Worm (Caenorhabditis elegans) whole organism, L1 larva: ENCODE measurements around the gene npp-1.

Source experiments
- F16B12.6 ChIP-seq: fragments of 150-350 bp; optimal IDR thresholded peaks from 2 replicates; lab custom pipeline; 2014; ENCODE audit warnings: missing biosample characterization, missing genetic modification characterization
- Y116A8C.19 ChIP-seq: sonication (generic microtip); optimal IDR thresholded peaks from 2 replicates; lab custom pipeline; 2016; ENCODE audit warnings: missing compliant biosample characterization, missing genetic modification characterization, borderline replicate concordance
- ama-1 ChIP-seq: fragments of 150-350 bp; optimal IDR thresholded peaks from 2 replicates; lab custom pipeline; 2014
- blmp-1 ChIP-seq: fragments of 150-350 bp; optimal IDR thresholded peaks from 2 replicates; lab custom pipeline; 2014; ENCODE audit warnings: missing biosample characterization, missing genetic modification characterization
- ceh-88 ChIP-seq: fragments of 200-800 bp; sonication (Bioruptor generic); IDR thresholded peaks from 2 replicates; pipeline ENCODE4 v1.3.6; 2022; ENCODE audit warnings: missing genetic modification characterization, missing compliant biosample characterization
- ceh-90 ChIP-seq: sonication (generic microtip); optimal IDR thresholded peaks from 2 replicates; lab custom pipeline; 2016; ENCODE audit warnings: missing genetic modification characterization, missing compliant biosample characterization
- dpl-1 ChIP-seq, 3 experiments: fragments of 150-350 bp in 2 of 3; sonication (generic microtip) in 1 of 3; optimal IDR thresholded peaks; 2 replicates each; lab custom pipeline; 2014 to 2017; ENCODE audit warnings: missing biosample characterization in 3 of 3, missing genetic modification characterization in 3 of 3, missing genetic modification reagents in 3 of 3
- efl-1 ChIP-seq, 4 experiments: fragments of 150-350 bp; optimal IDR thresholded peaks in 3 of 4; peaks in 1 of 4; 1 replicate in 1 of 4; 2 replicates in 3 of 4; lab custom pipeline; 2014; ENCODE audit warnings: missing biosample characterization in 2 of 4, missing genetic modification characterization in 2 of 4, missing genetic modification reagents in 2 of 4
- elt-2 ChIP-seq: sonication (generic microtip); optimal IDR thresholded peaks from 2 replicates; lab custom pipeline; 2016; ENCODE audit warnings: missing genetic modification characterization, mild to moderate bottlenecking, inconsistent platforms, missing compliant biosample characterization, missing genetic modification reagents
- ets-5 ChIP-seq: fragments of 200-800 bp; sonication (Bioruptor generic); IDR thresholded peaks from 2 replicates; pipeline ENCODE4 v1.3.6; 2022; ENCODE audit warnings: missing genetic modification characterization, missing compliant biosample characterization
- fkh-8 ChIP-seq: sonication (generic microtip); optimal IDR thresholded peaks from 2 replicates; lab custom pipeline; 2016; ENCODE audit warnings: mild to moderate bottlenecking, missing genetic modification characterization, missing compliant biosample characterization
- fos-1 ChIP-seq: fragments of 150-350 bp; optimal IDR thresholded peaks from 2 replicates; lab custom pipeline; 2014; ENCODE audit warnings: missing biosample characterization, missing genetic modification characterization
- hlh-17 ChIP-seq: fragments of 200-800 bp; sonication (Bioruptor generic); optimal IDR thresholded peaks from 2 replicates; lab custom pipeline; 2018; ENCODE audit warnings: missing genetic modification characterization, mild to moderate bottlenecking, missing compliant biosample characterization, moderate library complexity, borderline replicate concordance
- hpl-2 ChIP-seq: fragments of 150-350 bp; optimal IDR thresholded peaks from 2 replicates; lab custom pipeline; 2014; ENCODE audit warnings: missing biosample characterization, missing genetic modification reagents, missing genetic modification characterization
- jun-1 ChIP-seq: fragments of 150-350 bp; optimal IDR thresholded peaks from 2 replicates; lab custom pipeline; 2014; ENCODE audit warnings: missing biosample characterization, missing genetic modification reagents, missing genetic modification characterization
- lin-39 ChIP-seq: fragments of 150-350 bp; optimal IDR thresholded peaks from 2 replicates; lab custom pipeline; 2014; ENCODE audit warnings: missing biosample characterization, missing genetic modification reagents, missing genetic modification characterization
- lsy-2 ChIP-seq, 2 experiments: fragments of 150-350 bp; optimal IDR thresholded peaks; 2 replicates each; lab custom pipeline; 2014; ENCODE audit warnings: missing biosample characterization in 2 of 2, missing genetic modification characterization in 2 of 2
- mab-9 ChIP-seq: fragments of 200-800 bp; sonication (Bioruptor generic); IDR thresholded peaks from 2 replicates; pipeline ENCODE4 v1.3.6; 2022; ENCODE audit warnings: missing genetic modification reagents, missing genetic modification characterization, missing compliant biosample characterization
- mef-2 ChIP-seq: fragments of 150-350 bp; optimal IDR thresholded peaks from 2 replicates; lab custom pipeline; 2014; ENCODE audit warnings: missing biosample characterization, missing genetic modification characterization
- nhr-12 ChIP-seq: sonication (generic microtip); optimal IDR thresholded peaks from 2 replicates; lab custom pipeline; 2017; ENCODE audit warnings: missing biosample characterization, missing genetic modification characterization
- nhr-20 ChIP-seq: sonication (generic microtip); optimal IDR thresholded peaks from 2 replicates; lab custom pipeline; 2016; ENCODE audit warnings: mild to moderate bottlenecking, missing genetic modification characterization, missing compliant biosample characterization
- nhr-28 ChIP-seq: fragments of 150-350 bp; optimal IDR thresholded peaks from 2 replicates; lab custom pipeline; 2014; ENCODE audit warnings: missing biosample characterization, missing genetic modification characterization
- nhr-71 ChIP-seq: sonication (generic microtip); optimal IDR thresholded peaks from 2 replicates; lab custom pipeline; 2016; ENCODE audit warnings: mild to moderate bottlenecking, missing genetic modification characterization, moderate library complexity, missing compliant biosample characterization
- nhr-77 ChIP-seq: fragments of 150-350 bp; optimal IDR thresholded peaks from 2 replicates; lab custom pipeline; 2014; ENCODE audit warnings: missing biosample characterization, missing genetic modification characterization
- nhr-90 ChIP-seq: sonication (generic microtip); optimal IDR thresholded peaks from 2 replicates; lab custom pipeline; 2016; ENCODE audit warnings: mild to moderate bottlenecking, missing genetic modification characterization, missing compliant biosample characterization; ENCODE audit not compliant: poor library complexity
- skn-1 ChIP-seq: fragments of 150-350 bp; optimal IDR thresholded peaks from 2 replicates; lab custom pipeline; 2014; ENCODE audit warnings: missing biosample characterization, missing genetic modification characterization
- snu-23 ChIP-seq: sonication (generic microtip); optimal IDR thresholded peaks from 2 replicates; lab custom pipeline; 2016; ENCODE audit warnings: missing genetic modification characterization, missing compliant biosample characterization
- sptf-1 ChIP-seq: fragments of 150-350 bp; optimal IDR thresholded peaks from 2 replicates; lab custom pipeline; 2014; ENCODE audit warnings: missing biosample characterization, missing genetic modification characterization
- tlp-1 ChIP-seq: fragments of 150-350 bp; optimal IDR thresholded peaks from 2 replicates; lab custom pipeline; 2014; ENCODE audit warnings: missing biosample characterization, missing genetic modification characterization
- unc-130 ChIP-seq: fragments of 150-350 bp; optimal IDR thresholded peaks from 2 replicates; lab custom pipeline; 2017; ENCODE audit warnings: missing biosample characterization, missing genetic modification characterization, inconsistent platforms
- unc-30 ChIP-seq: sonication (generic microtip); optimal IDR thresholded peaks from 2 replicates; lab custom pipeline; 2017; ENCODE audit warnings: missing biosample characterization, missing genetic modification characterization
- unc-62 ChIP-seq: fragments of 150-350 bp; optimal IDR thresholded peaks from 2 replicates; lab custom pipeline; 2014; ENCODE audit warnings: missing biosample characterization, missing genetic modification reagents, missing genetic modification characterization
- unc-86 ChIP-seq: sonication (generic microtip); optimal IDR thresholded peaks from 2 replicates; lab custom pipeline; 2016; ENCODE audit warnings: missing genetic modification characterization, missing compliant biosample characterization
- unc-98 ChIP-seq: fragments of 200-800 bp; sonication (Bioruptor generic); IDR thresholded peaks from 2 replicates; pipeline ENCODE4 v1.3.6; 2022; ENCODE audit warnings: missing genetic modification characterization, missing compliant biosample characterization
- zag-1 ChIP-seq: fragments of 150-350 bp; optimal IDR thresholded peaks from 2 replicates; lab custom pipeline; 2014; ENCODE audit warnings: missing biosample characterization, missing genetic modification characterization
- ztf-11 ChIP-seq, 2 experiments: sonication (generic microtip); optimal IDR thresholded peaks; 2 replicates each; lab custom pipeline; 2016 to 2017; ENCODE audit warnings: missing genetic modification characterization in 2 of 2, missing biosample characterization in 1 of 2, missing compliant biosample characterization in 1 of 2
- ztf-4 ChIP-seq: fragments of 150-350 bp; optimal IDR thresholded peaks from 2 replicates; lab custom pipeline; 2014; ENCODE audit warnings: missing biosample characterization, missing genetic modification characterization

npp-1 gene

DNA sequence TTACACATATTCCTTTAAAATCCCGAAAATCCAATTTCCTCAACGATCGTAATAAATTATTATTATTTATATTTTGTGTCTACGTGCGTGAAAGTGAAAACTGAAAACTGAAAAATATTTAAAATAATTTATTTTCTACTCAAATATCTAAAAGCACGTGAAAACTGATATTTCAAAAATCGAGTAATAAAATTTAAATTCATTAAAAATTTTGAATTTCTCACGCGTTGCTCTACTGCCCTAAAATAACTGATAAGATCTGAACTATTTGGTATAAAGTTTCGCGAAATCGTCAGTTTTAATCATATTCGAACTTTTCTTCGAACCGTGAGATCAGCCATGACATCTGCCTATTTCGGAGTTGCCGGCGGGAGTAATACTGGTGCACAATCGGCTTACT lies 6.0 kb upstream of the npp-1 start, which contains the start of gene ssq-1:
Gene ssq-1, plus strand, starts transcription at position 301 of the 400 bp plus-strand sequence.
- TF ChIP-seq unc-62 (no peak), tlp-1 (tag; lab: Kevin White, UChicago) (no peak)

DNA sequence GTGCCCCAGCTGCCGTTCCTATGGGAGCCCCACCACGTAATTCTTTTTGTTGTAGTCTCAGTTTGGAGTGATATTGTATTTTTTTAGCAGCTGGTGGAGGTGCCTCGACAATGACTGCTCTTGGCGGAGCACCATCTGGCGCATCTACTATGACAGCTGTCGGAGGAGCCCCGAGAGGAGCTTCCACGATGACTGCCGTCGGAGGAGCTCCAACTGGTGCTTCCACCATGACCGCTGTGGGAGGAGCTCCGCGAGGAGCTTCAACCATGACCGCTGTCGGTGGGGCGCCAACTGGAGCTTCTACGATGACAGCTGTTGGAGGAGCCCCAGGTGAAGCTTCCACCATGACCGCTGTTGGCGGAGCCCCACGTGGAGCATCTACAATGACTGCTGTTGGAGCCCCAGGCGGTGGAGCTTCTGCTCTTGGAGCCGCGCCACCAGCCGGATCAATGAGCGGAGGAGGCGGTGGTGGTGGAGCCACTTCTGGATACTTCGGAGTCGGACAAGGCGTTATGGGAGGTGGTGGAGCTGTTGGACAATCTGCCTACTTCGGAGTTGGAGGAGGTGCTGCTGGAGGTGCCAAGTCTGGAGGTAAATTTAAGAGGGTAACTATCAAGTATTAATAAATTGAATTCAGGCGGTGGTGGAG lies 5.3 kb upstream of the npp-1 start:
- TF ChIP-seq sptf-1 (tag; lab: Kevin White, UChicago): no peak
- TF ChIP-seq jun-1 (tag; lab: Kevin White, UChicago): no peak
- no peak for TF ChIP-seq nhr-71 (tag; lab: Kevin White, UChicago)
- TF ChIP-seq lin-39 (tag; lab: Kevin White, UChicago): no peak
- TF ChIP-seq snu-23 (GFP tag; lab: Kevin White, UChicago): no peak
- TF ChIP-seq nhr-28 (tag; lab: Kevin White, UChicago): no peak
- no peak for TF ChIP-seq skn-1 (tag; lab: Kevin White, UChicago)
- no peak for TF ChIP-seq ama-1
- TF ChIP-seq nhr-77: no peak
- no peak for TF ChIP-seq mab-9
- TF ChIP-seq ets-5 (GFP tag; lab: Robert Waterston, UW): no peak
- no peak for TF ChIP-seq ceh-88 (GFP tag; lab: Robert Waterston, UW)
- no peak for TF ChIP-seq lsy-2 (tag; optimal IDR thresholded peaks at IDR 0.05; lab: Kevin White, UChicago)
- no peak for TF ChIP-seq hlh-17 (GFP tag; lab: Kevin White, UChicago)
- TF ChIP-seq hpl-2 (GFP tag; lab: Kevin White, UChicago): no peak
- no peak for TF ChIP-seq F16B12.6
- TF ChIP-seq nhr-12 (tag; lab: Kevin White, UChicago): no peak

DNA sequence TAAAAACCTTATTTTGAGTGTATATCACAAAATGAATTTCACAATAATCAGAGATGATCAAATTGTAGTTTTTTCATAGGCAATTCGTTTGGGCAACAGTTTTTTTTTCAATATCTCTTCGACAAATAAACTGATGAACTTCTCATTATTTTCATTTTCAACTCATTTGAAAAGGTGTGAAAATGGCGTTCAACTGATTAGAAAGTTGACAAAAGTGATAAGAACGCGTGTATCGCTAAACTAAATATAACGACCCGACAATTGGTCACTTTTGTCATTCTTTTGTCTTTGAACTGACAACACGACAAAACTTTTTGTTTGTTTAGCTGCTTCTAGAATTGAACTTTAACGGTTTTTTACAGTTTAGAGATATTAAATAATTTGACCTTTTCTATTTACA lies 3.3 kb upstream of the npp-1 start:
- TF ChIP-seq elt-2 (tag; lab: Kevin White, UChicago) (peak; percentile 5), fos-1 (no peak), zag-1 (tag; lab: Kevin White, UChicago) (no peak), efl-1 (optimal IDR thresholded peaks at IDR 0.05; lab: Kevin White, UChicago) (no peak), efl-1 (GFP tag; optimal IDR thresholded peaks at IDR 0.05 in 1 of 2; lab: Kevin White, UChicago) (no peak), unc-30 (tag; lab: Kevin White, UChicago) (no peak)
- TF ChIP-seq, all 84 proteins: peak for 1

DNA sequence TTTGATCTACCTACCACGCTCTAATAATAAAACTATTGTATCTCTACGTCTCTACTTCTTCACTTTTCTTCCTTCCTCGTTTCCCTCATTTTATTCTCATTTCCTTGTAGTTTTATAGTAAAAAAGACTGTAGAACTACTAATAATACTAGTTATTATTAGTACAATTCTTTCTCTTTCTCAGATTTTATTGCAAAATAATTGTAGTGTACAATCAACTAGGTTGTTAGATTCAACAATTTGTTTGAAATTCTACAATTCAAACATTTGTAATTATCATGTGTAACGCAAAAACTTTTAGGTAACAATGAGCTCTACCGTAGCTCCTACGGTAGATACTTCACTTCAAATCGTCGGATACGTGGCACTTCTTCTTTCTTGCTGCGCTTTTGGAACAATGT lies 2.6 kb upstream of the npp-1 start, which contains the start of gene K07F5.12:
Gene K07F5.12, plus strand, starts transcription at position 301 of the 400 bp plus-strand sequence.
- TF ChIP-seq ztf-4 (tag; lab: Kevin White, UChicago): no peak
- TF ChIP-seq fkh-8 (tag; lab: Kevin White, UChicago): no peak
- TF ChIP-seq nhr-20 (tag; lab: Kevin White, UChicago): no peak
- no peak for TF ChIP-seq mef-2 (tag; lab: Kevin White, UChicago)
- TF ChIP-seq F16B12.6: no peak
- TF ChIP-seq Y116A8C.19 (tag; lab: Kevin White, UChicago): no peak
- no peak for TF ChIP-seq nhr-12 (tag; lab: Kevin White, UChicago)
- no peak for TF ChIP-seq unc-86 (tag; lab: Kevin White, UChicago)
- no peak for TF ChIP-seq unc-130 (tag; lab: Kevin White, UChicago)
- no peak for TF ChIP-seq efl-1 (optimal IDR thresholded peaks at IDR 0.05; lab: Kevin White, UChicago)
- TF ChIP-seq efl-1 (GFP tag; optimal IDR thresholded peaks at IDR 0.05 in 1 of 2; lab: Kevin White, UChicago): no peak
- TF ChIP-seq nhr-90: no peak
- TF ChIP-seq unc-98 (GFP tag; lab: Robert Waterston, UW): no peak
- TF ChIP-seq blmp-1 (tag; lab: Kevin White, UChicago): no peak
- no peak for TF ChIP-seq dpl-1 (GFP tag; optimal IDR thresholded peaks at IDR 0.05; lab: Kevin White, UChicago)
- TF ChIP-seq ceh-90 (tag; lab: Kevin White, UChicago): no peak
- TF ChIP-seq ztf-11 (tag; optimal IDR thresholded peaks at IDR 0.05; lab: Kevin White, UChicago): no peak
